Worm (Caenorhabditis elegans): ENCODE data around the gene T08H10.3.

DNA sequence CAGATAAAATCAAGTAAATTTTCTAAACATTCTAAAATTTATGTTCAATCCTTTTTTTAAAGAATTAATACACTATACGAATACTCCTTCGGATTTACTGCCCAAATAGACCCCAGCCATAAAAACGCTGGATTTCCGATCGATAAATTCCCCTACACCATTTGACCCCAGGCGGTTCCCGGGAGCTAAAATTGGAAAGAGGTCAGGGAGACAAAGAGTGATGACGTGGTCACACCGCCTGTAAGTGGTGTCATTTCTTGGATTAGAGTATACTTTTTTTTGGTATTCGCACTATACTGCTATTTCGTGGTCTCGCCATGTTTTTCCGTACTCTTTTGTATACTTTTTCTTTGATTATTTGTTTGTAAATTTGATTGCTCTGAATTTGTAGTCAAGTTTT lies 16.7 kb downstream of the T08H10.3 start:
- TF ChIP-seq nhr-6 (tag; optimal IDR thresholded peaks at IDR 0.05) (no peak), R02D3.7 (tag; optimal IDR thresholded peaks at IDR 0.05) (no peak), elt-3 (tag; optimal IDR thresholded peaks at IDR 0.05) (no peak), nhr-23 (tag; optimal IDR thresholded peaks at IDR 0.05) (no peak)
